Worm (Caenorhabditis elegans) whole organism, L4 larva: ENCODE data around the gene W04D12.1.

ENCODE experiments used
- ama-1 ChIP-seq: fragments of 150-350 bp; optimal IDR thresholded peaks from 2 replicates; lab custom pipeline; 2014; ENCODE audit warnings: inconsistent platforms, mixed read lengths
- ceh-62 ChIP-seq: sonication (generic microtip); optimal IDR thresholded peaks from 2 replicates; lab custom pipeline; 2017; ENCODE audit warnings: missing biosample characterization, missing genetic modification characterization
- nhr-237 ChIP-seq: sonication (generic microtip); optimal IDR thresholded peaks from 2 replicates; lab custom pipeline; 2017; ENCODE audit warnings: missing biosample characterization, missing genetic modification characterization
- nhr-25 ChIP-seq: sonication (generic microtip); optimal IDR thresholded peaks from 2 replicates; lab custom pipeline; 2017; ENCODE audit warnings: missing genetic modification characterization, mild to moderate bottlenecking, missing compliant biosample characterization, antibody characterized with exemption, moderate library complexity, borderline replicate concordance; ENCODE audit not compliant: insufficient read depth
- set-16 ChIP-seq: fragments of 200-800 bp; sonication (Bioruptor generic); IDR thresholded peaks from 2 replicates; pipeline ENCODE4 v1.3.6; 2022; ENCODE audit warnings: missing genetic modification reagents, missing genetic modification characterization, missing compliant biosample characterization
- snpc-1.2 ChIP-seq: fragments of 200-800 bp; sonication (Bioruptor generic); IDR thresholded peaks from 2 replicates; pipeline ENCODE4 v1.3.6; 2022; ENCODE audit warnings: missing genetic modification reagents, missing genetic modification characterization, missing compliant biosample characterization
- unc-62 ChIP-seq, 3 experiments: fragments of 150-350 bp in 1 of 3; sonication (generic microtip); optimal IDR thresholded peaks in 2 of 3; peaks in 1 of 3; 1 replicate in 1 of 3; 2 replicates in 2 of 3; lab custom pipeline; 2014 to 2017; ENCODE audit warnings: missing biosample characterization in 3 of 3, missing genetic modification characterization in 3 of 3, missing genetic modification reagents in 3 of 3, missing genotype in 1 of 3
- zfp-3 ChIP-seq: fragments of 200-800 bp; sonication (Bioruptor generic); conservative IDR thresholded peaks from 2 replicates; pipeline ENCODE4 v1.3.6; 2022; ENCODE audit warnings: missing genetic modification reagents, missing genetic modification characterization, missing compliant biosample characterization

- TF ChIP-seq zfp-3 (GFP tag; lab: Robert Waterston, UW): no peak
- no peak for TF ChIP-seq nhr-237
- TF ChIP-seq nhr-25: no peak
- TF ChIP-seq ama-1: no peak
- TF ChIP-seq unc-62 (GFP tag; optimal IDR thresholded peaks at IDR 0.05 in 1 of 2; lab: Kevin White, UChicago): peak in 1 of 2 experiments; percentile 86
- no peak for TF ChIP-seq unc-62 (tag; optimal IDR thresholded peaks at IDR 0.05; lab: Kevin White, UChicago)
- no peak for TF ChIP-seq snpc-1.2 (GFP tag; lab: Robert Waterston, UW)
- no peak for TF ChIP-seq ceh-62
- no peak for TF ChIP-seq set-16 (GFP tag; lab: Robert Waterston, UW)
These were observed 465 bp upstream of the W04D12.1 start for ce11 chrIII:5836261-5836660.
